Worm (Caenorhabditis elegans): Measurements from ENCODE around the gene gei-6.

ce11 chrV:7186599-7186998 lies 44.0 kb downstream of the gei-6 start:
- no peak for TF ChIP-seq dpl-1 (GFP tag; optimal IDR thresholded peaks at IDR 0.05)
- TF ChIP-seq D1046.2 (GFP tag; IDR thresholded peaks at IDR 0.05) = no peak
- TF ChIP-seq aha-1 (tag) = no peak
- TF ChIP-seq lir-3 (tag; optimal IDR thresholded peaks at IDR 0.05) = no peak

Measured in whole organism, L4 larva.